Worm (Caenorhabditis elegans) whole organism, mixed stage, embryonic: ENCODE data around the gene Y22D7AL.10.

ENCODE experiments used
- blmp-1 ChIP-seq: fragments of 150-350 bp; optimal IDR thresholded peaks from 2 replicates; lab custom pipeline; 2014; ENCODE audit warnings: missing biosample characterization, missing genetic modification characterization
- elt-1 ChIP-seq: sonication (generic microtip); optimal IDR thresholded peaks from 2 replicates; lab custom pipeline; 2017; ENCODE audit warnings: missing genetic modification characterization, mild to moderate bottlenecking, missing compliant biosample characterization, antibody characterized with exemption, moderate library complexity, borderline replicate concordance; ENCODE audit not compliant: insufficient read depth
- lsy-2 ChIP-seq: fragments of 150-350 bp; optimal IDR thresholded peaks from 2 replicates; lab custom pipeline; 2014; ENCODE audit warnings: missing biosample characterization, missing genetic modification characterization
- nhr-237 ChIP-seq: fragments of 150-350 bp; optimal IDR thresholded peaks from 2 replicates; lab custom pipeline; 2014; ENCODE audit warnings: missing biosample characterization, missing genetic modification characterization
- nhr-76 ChIP-seq: sonication (generic microtip); optimal IDR thresholded peaks from 2 replicates; lab custom pipeline; 2017; ENCODE audit warnings: missing biosample characterization, missing genetic modification characterization
- snpc-4 ChIP-seq: fragments of 150-350 bp; optimal IDR thresholded peaks from 2 replicates; lab custom pipeline; 2014; ENCODE audit warnings: missing biosample characterization, missing genetic modification characterization
- unc-62 ChIP-seq: fragments of 150-350 bp; optimal IDR thresholded peaks from 2 replicates; lab custom pipeline; 2014; ENCODE audit warnings: missing biosample characterization, missing genetic modification reagents, missing genetic modification characterization

ce11 chrIII:1610938-1611337, 7.8 kb downstream of the Y22D7AL.10 start:
- TF ChIP-seq nhr-237 (tag; lab: Kevin White, UChicago) (no peak), snpc-4 (no peak), nhr-76 (no peak), unc-62 (GFP tag; lab: Kevin White, UChicago) (no peak), blmp-1 (no peak), lsy-2 (tag; lab: Kevin White, UChicago) (no peak), elt-1 (tag; lab: Kevin White, UChicago) (no peak)
